Worm (Caenorhabditis elegans): ENCODE measurements around the gene plpp-1.1.

Gene plpp-1.1

ce11 chrII:3897758-3898494 lies 29.9 kb downstream of the plpp-1.1 start, which contains the start of gene F53C3.6 (continued):
- peak; percentile 92 for TF ChIP-seq unc-55 (GFP tag; optimal IDR thresholded peaks at IDR 0.05)
- TF ChIP-seq ztf-4 (tag; optimal IDR thresholded peaks at IDR 0.05) = peak; percentile 23
- TF ChIP-seq ama-1 (optimal IDR thresholded peaks at IDR 0.05) = no peak
- TF ChIP-seq dmd-4 (tag; optimal IDR thresholded peaks at IDR 0.05) = no peak
- peak; percentile 11 to 78 for TF ChIP-seq lsy-2 (tag; optimal IDR thresholded peaks at IDR 0.05)
- no peak for TF ChIP-seq alr-1 (tag; optimal IDR thresholded peaks at IDR 0.05)
- TF ChIP-seq F13H6.1 (tag; optimal IDR thresholded peaks at IDR 0.05) = peak; percentile 81

ce11 chrII:3896920-3897319 lies 30.9 kb downstream of the plpp-1.1 start:
- TF ChIP-seq sma-9 (GFP tag; optimal IDR thresholded peaks at IDR 0.05) (peak; percentile 85), sma-9 (tag; optimal IDR thresholded peaks at IDR 0.05) (no peak), nhr-237 (tag; optimal IDR thresholded peaks at IDR 0.05) (no peak), lsy-2 (tag; optimal IDR thresholded peaks at IDR 0.05) (peak in 1 of 2 experiments; percentile 57), nhr-10 (tag; optimal IDR thresholded peaks at IDR 0.05) (no peak), crh-2 (tag; optimal IDR thresholded peaks at IDR 0.05) (peak; percentile 78), mdl-1 (tag; optimal IDR thresholded peaks at IDR 0.05) (no peak), sma-3 (GFP tag; optimal IDR thresholded peaks at IDR 0.05) (peak; percentile 14), ama-1 (optimal IDR thresholded peaks at IDR 0.05) (no peak), gmeb-1 (tag; optimal IDR thresholded peaks at IDR 0.05) (peak; percentile 10), nhr-129 (tag; optimal IDR thresholded peaks at IDR 0.05) (peak; percentile 27), mbf-1 (tag; optimal IDR thresholded peaks at IDR 0.05) (no peak), unc-55 (GFP tag; optimal IDR thresholded peaks at IDR 0.05) (peak; percentile 50), F13H6.1 (tag; optimal IDR thresholded peaks at IDR 0.05) (peak; percentile 73), ztf-4 (tag; optimal IDR thresholded peaks at IDR 0.05) (no peak), blmp-1 (tag; optimal IDR thresholded peaks at IDR 0.05; ENCODE audit: insufficient read depth) (no peak), fos-1 (tag; optimal IDR thresholded peaks at IDR 0.05) (no peak), lin-13 (GFP tag; optimal IDR thresholded peaks at IDR 0.05) (peak; percentile 59), C34F6.9 (tag; optimal IDR thresholded peaks at IDR 0.05) (peak; percentile 59), nhr-25 (tag; optimal IDR thresholded peaks at IDR 0.05) (peak; percentile 48), peb-1 (tag; optimal IDR thresholded peaks at IDR 0.05) (no peak), elt-1 (tag; optimal IDR thresholded peaks at IDR 0.05) (no peak), egl-27 (tag; optimal IDR thresholded peaks at IDR 0.05) (no peak), nhr-21 (tag; optimal IDR thresholded peaks at IDR 0.05) (peak; percentile 38), lin-11 (tag; optimal IDR thresholded peaks at IDR 0.05) (no peak)

DNA sequence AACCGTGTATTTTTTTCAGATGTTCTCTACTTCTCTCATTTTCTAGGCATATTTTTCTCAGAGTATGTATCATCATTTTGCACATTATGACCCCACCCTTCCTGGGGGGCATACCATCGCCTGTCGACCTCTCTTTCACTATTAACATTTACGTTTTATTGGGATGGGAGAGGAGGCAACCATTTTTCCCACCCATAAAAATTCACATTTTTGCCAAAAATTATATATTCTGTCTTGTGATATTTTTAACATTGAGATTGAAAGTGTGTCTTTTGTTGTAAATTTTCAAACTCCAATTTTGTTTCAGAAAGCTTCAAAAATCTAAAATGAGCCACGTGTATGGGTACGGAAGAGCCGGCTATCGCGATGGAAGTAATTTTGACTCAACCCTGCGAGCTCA lies 33.0 kb downstream of the plpp-1.1 start, which contains the start of gene F53C3.7:
TSS of gene F53C3.7 (plus strand) at position 301 of the 400 bp plus-strand sequence.
- no peak for TF ChIP-seq gmeb-1 (tag; optimal IDR thresholded peaks at IDR 0.05)
- TF ChIP-seq skn-1 (tag; optimal IDR thresholded peaks at IDR 0.05) = no peak
- no peak for TF ChIP-seq aly-2 (tag; optimal IDR thresholded peaks at IDR 0.05)
- no peak for TF ChIP-seq nhr-10 (tag; optimal IDR thresholded peaks at IDR 0.05)
- TF ChIP-seq dmd-4 (tag; optimal IDR thresholded peaks at IDR 0.05) = no peak
- TF ChIP-seq egl-27 (tag; optimal IDR thresholded peaks at IDR 0.05) = no peak
- no peak for TF ChIP-seq nhr-25 (tag; optimal IDR thresholded peaks at IDR 0.05)
- no peak for TF ChIP-seq unc-62 (GFP tag; optimal IDR thresholded peaks at IDR 0.05)
- TF ChIP-seq nhr-237 (tag; optimal IDR thresholded peaks at IDR 0.05) = no peak

DNA sequence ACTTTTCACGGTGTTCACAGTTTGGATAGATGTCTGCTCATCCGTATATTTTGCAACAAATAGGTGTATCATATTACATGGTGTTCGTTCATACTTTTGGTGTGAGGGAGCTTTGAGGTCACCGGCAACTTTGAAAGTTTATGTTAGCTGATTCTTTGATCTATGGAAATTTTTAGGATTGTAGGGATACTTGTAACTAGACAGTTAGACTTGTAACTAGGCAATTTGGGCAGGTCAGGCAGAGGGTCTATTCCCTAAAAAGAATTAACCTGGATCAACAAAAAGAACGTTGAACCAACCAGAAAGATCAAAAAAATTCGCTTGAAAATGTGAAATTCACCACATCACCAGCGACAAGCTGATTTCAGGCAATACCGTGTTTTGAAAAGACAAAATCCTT lies 33.9 kb downstream of the plpp-1.1 start:
- TF ChIP-seq lsy-2 (tag; optimal IDR thresholded peaks at IDR 0.05) (no peak), lin-13 (GFP tag; optimal IDR thresholded peaks at IDR 0.05) (no peak), F13H6.1 (tag; optimal IDR thresholded peaks at IDR 0.05) (no peak), nhr-25 (tag; optimal IDR thresholded peaks at IDR 0.05) (no peak), nhr-23 (tag; optimal IDR thresholded peaks at IDR 0.05) (no peak), aly-2 (tag; optimal IDR thresholded peaks at IDR 0.05) (no peak)

ce11 chrII:3891124-3891523 lies 36.7 kb downstream of the plpp-1.1 start, which contains the start of gene F53C3.8:
TSS of gene F53C3.8 (plus strand) at chrII:3891424.
- TF ChIP-seq unc-62 (GFP tag; optimal IDR thresholded peaks at IDR 0.05) (no peak), mab-5 (tag; optimal IDR thresholded peaks at IDR 0.05) (no peak), dmd-4 (tag; optimal IDR thresholded peaks at IDR 0.05) (no peak), elt-1 (tag; optimal IDR thresholded peaks at IDR 0.05) (no peak), nhr-77 (tag; optimal IDR thresholded peaks at IDR 0.05) (no peak), nhr-11 (tag; optimal IDR thresholded peaks at IDR 0.05) (no peak), nhr-25 (tag; optimal IDR thresholded peaks at IDR 0.05) (no peak), ztf-11 (tag; optimal IDR thresholded peaks at IDR 0.05) (no peak), nhr-6 (tag; optimal IDR thresholded peaks at IDR 0.05) (no peak), aly-2 (tag; optimal IDR thresholded peaks at IDR 0.05) (no peak), ceh-16 (tag; optimal IDR thresholded peaks at IDR 0.05) (no peak)
